Worm (Caenorhabditis elegans) whole organism, young adult: ENCODE measurements around the gene chil-27.

Experiments used
- B0261.1 ChIP-seq: sonication (generic microtip); optimal IDR thresholded peaks from 2 replicates; lab custom pipeline; 2016; ENCODE audit warnings: mild to moderate bottlenecking, missing genetic modification characterization, moderate library complexity, missing compliant biosample characterization
- F33H1.4 ChIP-seq: fragments of 200-800 bp; sonication (Bioruptor generic); IDR thresholded peaks from 2 replicates; pipeline ENCODE4 v1.3.6; 2022; ENCODE audit warnings: missing genetic modification reagents, missing genetic modification characterization, missing compliant biosample characterization
- T07F8.4 ChIP-seq: sonication (generic microtip); optimal IDR thresholded peaks from 2 replicates; lab custom pipeline; 2016; ENCODE audit warnings: mild to moderate bottlenecking, missing genetic modification characterization, moderate library complexity, missing compliant biosample characterization
- Y67H2A.10 ChIP-seq: fragments of 200-800 bp; sonication (Bioruptor generic); conservative IDR thresholded peaks from 2 replicates; pipeline ENCODE4 v1.3.6; 2022; ENCODE audit warnings: missing genetic modification reagents, missing genetic modification characterization, missing compliant biosample characterization
- akir-1 ChIP-seq: fragments of 200-800 bp; sonication (Bioruptor generic); optimal IDR thresholded peaks from 2 replicates; lab custom pipeline; 2018; ENCODE audit warnings: mild to moderate bottlenecking, missing genetic modification characterization, moderate library complexity, missing compliant biosample characterization
- hmg-1.2 ChIP-seq: fragments of 200-800 bp; sonication (Bioruptor generic); IDR thresholded peaks from 2 replicates; pipeline ENCODE4 v1.3.6; 2022; ENCODE audit warnings: missing genetic modification reagents, missing genetic modification characterization, missing compliant biosample characterization
- let-607 ChIP-seq, 2 experiments: fragments of 200-800 bp in 1 of 2; sonication (Bioruptor generic) in 1 of 2; sonication (generic microtip) in 1 of 2; optimal IDR thresholded peaks; 2 replicates each; lab custom pipeline; 2016 to 2018; ENCODE audit warnings: mild to moderate bottlenecking in 2 of 2, missing compliant biosample characterization in 2 of 2, missing genetic modification characterization in 2 of 2, moderate library complexity in 2 of 2, missing genotype in 1 of 2
- nfya-1 ChIP-seq: sonication (generic microtip); optimal IDR thresholded peaks from 2 replicates; lab custom pipeline; 2017; ENCODE audit warnings: antibody characterized with exemption, missing compliant biosample characterization, missing genetic modification characterization, borderline replicate concordance; ENCODE audit not compliant: insufficient read depth
- pha-4 ChIP-seq: fragments of 150-350 bp; sonication (generic microtip); optimal IDR thresholded peaks from 2 replicates; lab custom pipeline; 2014; ENCODE audit warnings: missing biosample characterization, missing genetic modification reagents, missing genetic modification characterization
- snpc-4 ChIP-seq, 5 experiments: fragments of 150-350 bp in 1 of 5; sonication (generic microtip) in 4 of 5; optimal IDR thresholded peaks; 2 replicates each; lab custom pipeline; 2014 to 2018; ENCODE audit warnings: missing genetic modification characterization in 5 of 5, missing biosample characterization in 3 of 5, antibody characterized with exemption in 2 of 5, mild to moderate bottlenecking in 2 of 5, missing compliant biosample characterization in 2 of 5, missing genotype in 2 of 5, moderate library complexity in 2 of 5, missing genetic modification reagents in 1 of 5
- tbp1 ChIP-seq: fragments of 200-800 bp; sonication (Bioruptor generic); optimal IDR thresholded peaks from 2 replicates; lab custom pipeline; 2018; ENCODE audit warnings: mild to moderate bottlenecking, missing genetic modification characterization, missing compliant biosample characterization
- unc-130 ChIP-seq: sonication (generic microtip); optimal IDR thresholded peaks from 2 replicates; lab custom pipeline; 2016; ENCODE audit warnings: missing genetic modification reagents, missing genetic modification characterization, missing compliant biosample characterization
- ztf-22 ChIP-seq: fragments of 200-800 bp; sonication (Bioruptor generic); optimal IDR thresholded peaks from 2 replicates; lab custom pipeline; 2018; ENCODE audit warnings: mild to moderate bottlenecking, missing genetic modification characterization, moderate library complexity, missing compliant biosample characterization

ce11 chrII:9466095-9466494, 11.6 kb upstream of the chil-27 start, which contains the start of gene chil-22:
- TF ChIP-seq pha-4 (tag; lab: Kevin White, UChicago) (no peak), snpc-4 (GFP tag; optimal IDR thresholded peaks at IDR 0.05; lab: Kevin White, UChicago) (no peak), snpc-4 (tag; optimal IDR thresholded peaks at IDR 0.05; lab: Kevin White, UChicago) (no peak), unc-130 (GFP tag; lab: Kevin White, UChicago) (no peak), let-607 (tag; optimal IDR thresholded peaks at IDR 0.05; lab: Kevin White, UChicago) (no peak), Y67H2A.10 (GFP tag; lab: Robert Waterston, UW) (no peak), hmg-1.2 (GFP tag; lab: Robert Waterston, UW) (no peak), nfya-1 (tag; lab: Kevin White, UChicago) (no peak), B0261.1 (tag; lab: Kevin White, UChicago) (no peak), T07F8.4 (tag; lab: Kevin White, UChicago) (no peak), tbp1 (GFP tag; lab: Kevin White, UChicago) (no peak), akir-1 (GFP tag; lab: Kevin White, UChicago) (no peak), F33H1.4 (GFP tag; lab: Robert Waterston, UW) (no peak), ztf-22 (GFP tag; lab: Kevin White, UChicago) (no peak)
